In genomic region chr3R:28330266-28331125, dm6 we compare ENCODE assay signal across 5 fruit fly cellular contexts.
TF ChIP-seq lines count a peak whose summit lies in the region.

No protein-coding gene starts in this region.

- TF ChIP-seq CTCF in whole organism, embryonic (GFP tag; optimal IDR thresholded peaks at IDR 0.05; lab: Kevin White, UChicago): no peak

TF ChIP-seq in whole organism, adult, 20 proteins besides CTCF, POLR2A, EP300 and RAD21:
- TF ChIP-seq cic (GFP tag; optimal IDR thresholded peaks at IDR 0.05; lab: Kevin White, UChicago) (peak; percentile 40), CG7101 (tag; optimal IDR thresholded peaks at IDR 0.05; lab: Kevin White, UChicago) (no peak), Hr96 (GFP tag; optimal IDR thresholded peaks at IDR 0.05; lab: Kevin White, UChicago) (no peak), Crg-1 (GFP tag; optimal IDR thresholded peaks at IDR 0.05; lab: Kevin White, UChicago) (no peak), kay (GFP tag; lab: Kevin White, UChicago; ENCODE audit: borderline replicate concordance) (peak; percentile 78), Mnt (GFP tag; optimal IDR thresholded peaks at IDR 0.05; lab: Kevin White, UChicago) (peak; percentile 87), tj (GFP tag; optimal IDR thresholded peaks at IDR 0.05; lab: Kevin White, UChicago) (peak; percentile 91)

TF ChIP-seq in whole organism, embryonic, 481 proteins besides CTCF, POLR2A, EP300 and RAD21 (continues in another document):
- TF ChIP-seq Hmr (GFP tag; optimal IDR thresholded peaks at IDR 0.05; lab: Kevin White, UChicago): peak; percentile 25
- TF ChIP-seq stwl (tag; optimal IDR thresholded peaks at IDR 0.05; lab: Kevin White, UChicago): peak; percentile 25
- TF ChIP-seq Deaf1 (tag; optimal IDR thresholded peaks at IDR 0.05; lab: Kevin White, UChicago): peak; percentile 7
- TF ChIP-seq sna (GFP tag; IDR thresholded peaks at IDR 0.05; lab: Robert Waterston, UW; ENCODE audit: partially characterized antibody): peak; percentile 60; the same call in 1 of the 2 replicates
- 0 out of 2 replicates have a peak, but pooled peaks have one; percentile 21 for TF ChIP-seq Dref (GFP tag; IDR thresholded peaks at IDR 0.05; lab: Robert Waterston, UW)
- TF ChIP-seq CG33213 (GFP tag; optimal IDR thresholded peaks at IDR 0.05; lab: Kevin White, UChicago): no peak
- TF ChIP-seq grau (tag; optimal IDR thresholded peaks at IDR 0.05; lab: Kevin White, UChicago): peak; percentile 60
- TF ChIP-seq CG3281 (GFP tag; optimal IDR thresholded peaks at IDR 0.05; lab: Kevin White, UChicago): peak; percentile 33
- TF ChIP-seq grn (GFP tag; optimal IDR thresholded peaks at IDR 0.05; lab: Kevin White, UChicago): peak; percentile 17
- TF ChIP-seq CG12219 (GFP tag; optimal IDR thresholded peaks at IDR 0.05; lab: Kevin White, UChicago): peak; percentile 5
- peak in 1 of 2 experiments; percentile 62 for TF ChIP-seq crp (GFP tag; optimal IDR thresholded peaks at IDR 0.05; lab: Kevin White, UChicago)
- peak; percentile 64 for TF ChIP-seq Med (GFP tag; lab: Kevin White, UChicago)
- peak; percentile 85 for TF ChIP-seq CG34376 (GFP tag; optimal IDR thresholded peaks at IDR 0.05; lab: Kevin White, UChicago)
- TF ChIP-seq scrt (GFP tag; optimal IDR thresholded peaks at IDR 0.05; lab: Kevin White, UChicago): peak; percentile 93
- peak; percentile 6 for TF ChIP-seq gro (GFP tag; optimal IDR thresholded peaks at IDR 0.05; lab: Kevin White, UChicago)
- TF ChIP-seq CG12769 (tag; optimal IDR thresholded peaks at IDR 0.05; lab: Kevin White, UChicago): peak; percentile 66
- no peak for TF ChIP-seq hkb (optimal IDR thresholded peaks at IDR 0.05; lab: Kevin White, UChicago)
- TF ChIP-seq hkb (GFP tag; IDR thresholded peaks at IDR 0.05; lab: Robert Waterston, UW): 0 out of 2 replicates have a peak, but pooled peaks have one; percentile 17
- peak; percentile 47; the same call in 1 of the 3 replicates for TF ChIP-seq CG34422 (GFP tag; IDR thresholded peaks at IDR 0.05; lab: Robert Waterston, UW)
- TF ChIP-seq GATAe (GFP tag; conservative IDR thresholded peaks at IDR 0.05; lab: Robert Waterston, UW): no peak

TF ChIP-seq in whole organism, prepupa, 60 proteins besides CTCF, POLR2A, EP300 and RAD21 (continues in another document):
- peak; percentile 13 for TF ChIP-seq Met (GFP tag; optimal IDR thresholded peaks at IDR 0.05; lab: Kevin White, UChicago)
- peak; percentile 6 for TF ChIP-seq Hr4 (GFP tag; optimal IDR thresholded peaks at IDR 0.05; lab: Kevin White, UChicago)
- peak; percentile 10 for TF ChIP-seq dsx (GFP tag; optimal IDR thresholded peaks at IDR 0.05; lab: Kevin White, UChicago; ENCODE audit: poor library complexity, severe bottlenecking)
- peak; percentile 7 for TF ChIP-seq CG32006 (GFP tag; optimal IDR thresholded peaks at IDR 0.05; lab: Kevin White, UChicago)
- peak; percentile 10 for TF ChIP-seq Eip75B (GFP tag; optimal IDR thresholded peaks at IDR 0.05; lab: Kevin White, UChicago)
- TF ChIP-seq Blimp-1 (GFP tag; optimal IDR thresholded peaks at IDR 0.05; lab: Kevin White, UChicago): peak; percentile 93
- no peak for TF ChIP-seq CG11902 (GFP tag; optimal IDR thresholded peaks at IDR 0.05; lab: Kevin White, UChicago)
- no peak for TF ChIP-seq Hr39 (GFP tag; optimal IDR thresholded peaks at IDR 0.05; lab: Kevin White, UChicago)
- peak; percentile 1 for TF ChIP-seq CG3032 (tag; optimal IDR thresholded peaks at IDR 0.05; lab: Kevin White, UChicago)
- TF ChIP-seq CG3919 (GFP tag; optimal IDR thresholded peaks at IDR 0.05; lab: Kevin White, UChicago): peak; percentile 25
- peak; percentile 8 for TF ChIP-seq lz (GFP tag; optimal IDR thresholded peaks at IDR 0.05; lab: Kevin White, UChicago)
- peak; percentile 35 for TF ChIP-seq Smox (GFP tag; optimal IDR thresholded peaks at IDR 0.05; lab: Kevin White, UChicago)
- peak; percentile 32; the same call in 1 of the 3 replicates for TF ChIP-seq CG8119 (GFP tag; IDR thresholded peaks at IDR 0.05; lab: Robert Waterston, UW)
- peak; percentile 28 for TF ChIP-seq CG6854 (GFP tag; optimal IDR thresholded peaks at IDR 0.05; lab: Kevin White, UChicago)
- no peak for TF ChIP-seq CG11294 (GFP tag; IDR thresholded peaks at IDR 0.05; lab: Robert Waterston, UW)
- no peak for TF ChIP-seq CG9139 (GFP tag; optimal IDR thresholded peaks at IDR 0.05; lab: Kevin White, UChicago)
- peak; percentile 75 for TF ChIP-seq fkh (GFP tag; optimal IDR thresholded peaks at IDR 0.05; lab: Kevin White, UChicago)
- no peak for TF ChIP-seq Lpt (GFP tag; optimal IDR thresholded peaks at IDR 0.05; lab: Kevin White, UChicago)
- peak; percentile 21 for TF ChIP-seq OdsH (GFP tag; optimal IDR thresholded peaks at IDR 0.05; lab: Kevin White, UChicago)
- TF ChIP-seq vri (GFP tag; optimal IDR thresholded peaks at IDR 0.05; lab: Kevin White, UChicago): peak; percentile 60
- peak; percentile 56; the same call in 2 of the 3 replicates for TF ChIP-seq CG6163 (GFP tag; IDR thresholded peaks at IDR 0.05; lab: Robert Waterston, UW)

TF ChIP-seq in whole organism, pupa, 21 proteins besides CTCF, POLR2A, EP300 and RAD21:
- TF ChIP-seq CG14655 (GFP tag; optimal IDR thresholded peaks at IDR 0.05; lab: Kevin White, UChicago): peak; percentile 19
- TF ChIP-seq CG4496 (GFP tag; IDR thresholded peaks at IDR 0.05; lab: Robert Waterston, UW): peak; percentile 11; the same call in 1 of the 3 replicates
- peak; percentile 7 for TF ChIP-seq D1 (tag; optimal IDR thresholded peaks at IDR 0.05; lab: Kevin White, UChicago)
- no peak for TF ChIP-seq Ets98B (GFP tag; IDR thresholded peaks at IDR 0.05; lab: Robert Waterston, UW)
- no peak for TF ChIP-seq CG15710 (tag; optimal IDR thresholded peaks at IDR 0.05; lab: Kevin White, UChicago)
- TF ChIP-seq CG34367 (tag; optimal IDR thresholded peaks at IDR 0.05; lab: Kevin White, UChicago): no peak
- no peak for TF ChIP-seq CG17806 (tag; optimal IDR thresholded peaks at IDR 0.05; lab: Kevin White, UChicago)
- TF ChIP-seq gl (tag; optimal IDR thresholded peaks at IDR 0.05; lab: Kevin White, UChicago): peak; percentile 1
- TF ChIP-seq Snoo (tag; optimal IDR thresholded peaks at IDR 0.05; lab: Kevin White, UChicago): peak; percentile 13
- TF ChIP-seq Pif1B (GFP tag; optimal IDR thresholded peaks at IDR 0.05; lab: Kevin White, UChicago): peak; percentile 26
- no peak for TF ChIP-seq CG8301 (tag; optimal IDR thresholded peaks at IDR 0.05; lab: Kevin White, UChicago)
- no peak; the same call in 1 of the 2 replicates for TF ChIP-seq CG12605 (GFP tag; IDR thresholded peaks at IDR 0.05; lab: Robert Waterston, UW)

TF ChIP-seq in whole organism, wandering third instar larva, 38 proteins besides CTCF, POLR2A, EP300 and RAD21:
- TF ChIP-seq HLH106 (tag; optimal IDR thresholded peaks at IDR 0.05; lab: Kevin White, UChicago) (peak; percentile 15), OdsH (GFP tag; optimal IDR thresholded peaks at IDR 0.05; lab: Kevin White, UChicago) (no peak), fru (GFP tag; optimal IDR thresholded peaks at IDR 0.05; lab: Kevin White, UChicago) (peak; percentile 12), Myc (optimal IDR thresholded peaks at IDR 0.05; lab: Kevin White, UChicago) (peak; percentile 40), woc (GFP tag; optimal IDR thresholded peaks at IDR 0.05; lab: Kevin White, UChicago) (peak; percentile 2), foxo (GFP tag; optimal IDR thresholded peaks at IDR 0.05; lab: Kevin White, UChicago) (peak in 1 of 2 experiments; percentile 5), Vsx2 (GFP tag; optimal IDR thresholded peaks at IDR 0.05; lab: Kevin White, UChicago; ENCODE audit: partially characterized antibody) (no peak), CrebA (GFP tag; optimal IDR thresholded peaks at IDR 0.05; lab: Kevin White, UChicago; ENCODE audit: borderline replicate concordance) (no peak), rgr (GFP tag; optimal IDR thresholded peaks at IDR 0.05; lab: Kevin White, UChicago) (peak; percentile 25), h (GFP tag; optimal IDR thresholded peaks at IDR 0.05; lab: Kevin White, UChicago) (peak; percentile 52), CG32264 (GFP tag; optimal IDR thresholded peaks at IDR 0.05; lab: Kevin White, UChicago) (no peak), Dif (GFP tag; optimal IDR thresholded peaks at IDR 0.05; lab: Kevin White, UChicago; ENCODE audit: partially characterized antibody) (peak; percentile 74), psq (GFP tag; optimal IDR thresholded peaks at IDR 0.05; lab: Kevin White, UChicago) (peak; percentile 76), sage (GFP tag; optimal IDR thresholded peaks at IDR 0.05; lab: Kevin White, UChicago) (peak; percentile 18), dl (GFP tag; optimal IDR thresholded peaks at IDR 0.05; lab: Kevin White, UChicago; ENCODE audit: insufficient read depth in 1 of 2, partially characterized antibody in 2 of 2) (peak; percentile 25 to 50), GATAd (GFP tag; optimal IDR thresholded peaks at IDR 0.05; lab: Kevin White, UChicago) (peak; percentile 5)
TF ChIP-seq in whole organism, wandering third instar larva: peak in this region for 12.
